Fruit fly (Drosophila melanogaster) whole organism: ENCODE data around the gene CG16820.

ENCODE experiments used
- Dll ChIP-seq: fragments of >200 bp; optimal IDR thresholded peaks from 2 replicates; lab custom pipeline; 2017
- pan ChIP-seq: fragments of >200 bp; optimal IDR thresholded peaks from 2 replicates; lab custom pipeline; 2017

- no peak for TF ChIP-seq pan (lab: Kevin White, UChicago)
- no peak for TF ChIP-seq Dll
Measured at dm6 chr2L:13227242-13227641, 18.8 kb upstream of the CG16820 start, which contains the start of gene CG16813.
